Fruit fly (Drosophila melanogaster): ENCODE data around the gene Prosalpha4.

The Prosalpha4 gene

dm6 chrX:16277878-16278506, 1.9 kb downstream of the Prosalpha4 start, which contains the start of gene eas (continued):
- TF ChIP-seq tll (GFP tag; optimal IDR thresholded peaks at IDR 0.05) (no peak), CG8359 (GFP tag; optimal IDR thresholded peaks at IDR 0.05; ENCODE audit: borderline replicate concordance) (no peak), CG3726 (GFP tag; IDR thresholded peaks at IDR 0.05) (no peak), pnt (GFP tag; optimal IDR thresholded peaks at IDR 0.05) (no peak), cwo (GFP tag; optimal IDR thresholded peaks at IDR 0.05) (no peak), row (GFP tag; IDR thresholded peaks at IDR 0.05) (peak; percentile 63), nerfin-1 (tag; optimal IDR thresholded peaks at IDR 0.05) (no peak), CG10959 (GFP tag; IDR thresholded peaks at IDR 0.05) (no peak), NC2α (GFP tag; optimal IDR thresholded peaks at IDR 0.05) (no peak), CG2116 (GFP tag; optimal IDR thresholded peaks at IDR 0.05) (peak; percentile 72), en (GFP tag; optimal IDR thresholded peaks at IDR 0.05) (no peak), gsb-n (tag; optimal IDR thresholded peaks at IDR 0.05) (no peak), dan (GFP tag; IDR thresholded peaks at IDR 0.05) (no peak), CG10654 (GFP tag; optimal IDR thresholded peaks at IDR 0.05) (no peak), NC2β (GFP tag; optimal IDR thresholded peaks at IDR 0.05) (no peak), pan (optimal IDR thresholded peaks at IDR 0.05) (no peak), pan (GFP tag; optimal IDR thresholded peaks at IDR 0.05 in 1 of 2, IDR thresholded peaks at IDR 0.05 in 1 of 2) (no peak), CG13287 (GFP tag; IDR thresholded peaks at IDR 0.05; ENCODE audit: partially characterized antibody) (peak; percentile 79), Sry-β (GFP tag; optimal IDR thresholded peaks at IDR 0.05) (no peak), CG12391 (tag; optimal IDR thresholded peaks at IDR 0.05) (no peak), bsh (GFP tag; optimal IDR thresholded peaks at IDR 0.05) (no peak), CG3281 (GFP tag; optimal IDR thresholded peaks at IDR 0.05) (no peak), CG4404 (GFP tag; IDR thresholded peaks at IDR 0.05) (no peak), HLHmδ (GFP tag; optimal IDR thresholded peaks at IDR 0.05) (peak; percentile 42), CG17186 (GFP tag; optimal IDR thresholded peaks at IDR 0.05) (peak; percentile 81), cato (GFP tag; optimal IDR thresholded peaks at IDR 0.05; ENCODE audit: borderline replicate concordance) (no peak), sim (GFP tag; IDR thresholded peaks at IDR 0.05) (no peak), Eip74EF (GFP tag; optimal IDR thresholded peaks at IDR 0.05) (no peak), CHES-1-like (GFP tag; optimal IDR thresholded peaks at IDR 0.05) (peak; percentile 22), Vsx1 (GFP tag; optimal IDR thresholded peaks at IDR 0.05) (no peak), Blimp-1 (GFP tag; optimal IDR thresholded peaks at IDR 0.05) (no peak), CG32767 (GFP tag; IDR thresholded peaks at IDR 0.05) (no peak), kay (GFP tag; optimal IDR thresholded peaks at IDR 0.05) (no peak), H15 (GFP tag; IDR thresholded peaks at IDR 0.05) (no peak), stc (GFP tag; IDR thresholded peaks at IDR 0.05) (no peak), dpn (GFP tag; optimal IDR thresholded peaks at IDR 0.05) (peak in 1 of 2 experiments; percentile 37), CG7745 (tag; optimal IDR thresholded peaks at IDR 0.05) (no peak), CG42726 (GFP tag; IDR thresholded peaks at IDR 0.05; ENCODE audit: partially characterized antibody) (peak; percentile 79), z (GFP tag; IDR thresholded peaks at IDR 0.05) (no peak), Hr39 (optimal IDR thresholded peaks at IDR 0.05) (no peak), CG17385 (GFP tag; optimal IDR thresholded peaks at IDR 0.05) (no peak), CG1832 (GFP tag; optimal IDR thresholded peaks at IDR 0.05) (no peak), CG12071 (GFP tag; optimal IDR thresholded peaks at IDR 0.05) (no peak), crp (GFP tag; optimal IDR thresholded peaks at IDR 0.05) (no peak), dmrt11E (tag; optimal IDR thresholded peaks at IDR 0.05) (no peak), kah (GFP tag; optimal IDR thresholded peaks at IDR 0.05) (no peak), odd (GFP tag; optimal IDR thresholded peaks at IDR 0.05) (no peak), Dref (GFP tag; IDR thresholded peaks at IDR 0.05) (peak; percentile 59), CG7556 (GFP tag; optimal IDR thresholded peaks at IDR 0.05) (no peak), CG4854 (GFP tag; optimal IDR thresholded peaks at IDR 0.05) (no peak)
